Worm (Caenorhabditis elegans) whole organism, mixed stage, embryonic: Measurements from ENCODE around the gene tnc-2.
"Not testable (repeated sequence)": the region's sequence is repeated elsewhere in the genome, so short reads cannot be mapped to it uniquely, and the experiment has no call there.

Experiments
- blmp-1 ChIP-seq: fragments of 150-350 bp; optimal IDR thresholded peaks from 2 replicates; lab custom pipeline; 2014; ENCODE audit warnings: missing biosample characterization, missing genetic modification characterization
- elt-3 ChIP-seq: fragments of 150-350 bp; optimal IDR thresholded peaks from 2 replicates; lab custom pipeline; 2014; ENCODE audit warnings: missing biosample characterization, missing genetic modification characterization
- mls-2 ChIP-seq: sonication (generic microtip); optimal IDR thresholded peaks from 2 replicates; lab custom pipeline; 2016; ENCODE audit warnings: mild to moderate bottlenecking, missing genetic modification characterization, moderate library complexity, missing compliant biosample characterization
- nhr-12 ChIP-seq: fragments of 150-350 bp; optimal IDR thresholded peaks from 2 replicates; lab custom pipeline; 2014; ENCODE audit warnings: missing biosample characterization, missing genetic modification characterization
- ztf-11 ChIP-seq: fragments of 150-350 bp; optimal IDR thresholded peaks from 2 replicates; lab custom pipeline; 2014; ENCODE audit warnings: missing biosample characterization, missing genetic modification characterization

DNA sequence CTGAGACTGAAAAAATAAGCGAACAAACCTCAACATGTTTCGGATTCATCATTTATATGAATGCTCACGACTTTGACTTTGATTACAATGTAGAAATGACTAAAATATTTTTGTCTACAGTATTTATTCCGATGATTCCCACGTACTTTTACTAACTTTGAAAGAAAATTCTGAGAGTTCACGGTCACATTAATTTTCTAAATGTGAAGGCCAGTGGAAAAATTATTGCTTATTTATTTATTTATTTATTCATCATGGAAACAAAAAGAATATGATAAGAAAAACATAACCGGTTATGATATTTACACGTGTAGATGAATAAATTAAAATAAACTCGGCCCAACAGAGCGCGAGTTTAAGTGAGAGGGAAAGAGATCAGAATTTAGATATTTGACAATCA is 26.4 kb downstream of the tnc-2 start, which contains the start of gene ZK666.8:
- not testable (repeated sequence) for TF ChIP-seq blmp-1 (tag; lab: Kevin White, UChicago); mls-2 (tag; lab: Kevin White, UChicago); elt-3; nhr-12 (tag; lab: Kevin White, UChicago); ztf-11
